Fruit fly (Drosophila melanogaster): ENCODE data around the gene CG34334.

dm6 chrX:22846393-22846792, 26.2 kb upstream of the CG34334 start:
- no peak for TF ChIP-seq EcR (GFP tag; optimal IDR thresholded peaks at IDR 0.05)
- no peak for TF ChIP-seq CG34367 (tag; optimal IDR thresholded peaks at IDR 0.05)
- no peak for TF ChIP-seq Pif1A (GFP tag; optimal IDR thresholded peaks at IDR 0.05)
- no peak for TF ChIP-seq CG17806 (tag; optimal IDR thresholded peaks at IDR 0.05)
- no peak for TF ChIP-seq CG13204 (GFP tag; optimal IDR thresholded peaks at IDR 0.05)
- TF ChIP-seq Pif1B (GFP tag; optimal IDR thresholded peaks at IDR 0.05) = peak; percentile 6
- TF ChIP-seq D1 (tag; optimal IDR thresholded peaks at IDR 0.05) = no peak
- TF ChIP-seq rn (GFP tag; IDR thresholded peaks at IDR 0.05) = no peak
- TF ChIP-seq CG14655 (GFP tag; optimal IDR thresholded peaks at IDR 0.05) = peak; percentile 9
- TF ChIP-seq CG4496 (GFP tag; IDR thresholded peaks at IDR 0.05) = no peak
- TF ChIP-seq CG8301 (tag; optimal IDR thresholded peaks at IDR 0.05) = no peak
- TF ChIP-seq fd96Ca (GFP tag; IDR thresholded peaks at IDR 0.05) = no peak
- peak; percentile 32 for TF ChIP-seq Snoo (tag; optimal IDR thresholded peaks at IDR 0.05)
- no peak for TF ChIP-seq CG12605 (GFP tag; IDR thresholded peaks at IDR 0.05)

All from whole organism, pupa.